Worm (Caenorhabditis elegans): Measurements from ENCODE around the gene fbxa-60.

fbxa-60 gene

ce11 chrIII:946250-946725 is at the start of gene fbxa-60:
TSS of gene fbxa-60 (minus strand) at chrIII:946300.
- no peak for TF ChIP-seq C34B4.2 (tag; optimal IDR thresholded peaks at IDR 0.05)
- TF ChIP-seq nhr-237 (tag; optimal IDR thresholded peaks at IDR 0.05): no peak
- TF ChIP-seq F16B12.6 (tag; optimal IDR thresholded peaks at IDR 0.05): no peak
- TF ChIP-seq elt-2 (tag; optimal IDR thresholded peaks at IDR 0.05): peak; percentile 68

DNA sequence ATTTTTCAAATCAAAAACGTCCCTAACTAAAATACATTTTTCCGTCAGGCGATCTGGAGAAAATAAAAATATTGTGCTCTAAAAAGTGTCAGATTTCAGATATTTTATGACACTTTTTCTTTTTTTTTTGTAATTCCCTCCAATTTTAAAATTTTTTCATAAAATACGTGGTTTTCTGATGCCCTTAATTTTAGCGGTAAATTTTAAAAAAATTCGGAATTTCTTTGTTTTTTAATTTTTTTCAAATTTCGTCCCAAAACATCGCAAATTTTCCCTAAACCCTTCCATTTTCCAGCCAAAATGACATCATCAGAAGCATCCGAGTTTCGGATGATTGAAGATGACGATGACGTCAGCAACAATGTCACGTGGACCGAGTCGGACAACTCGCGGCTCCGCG is 45.5 kb upstream of the fbxa-60 start, which contains the start of gene trp-2:
trp-2 (plus strand) TSS at position 301 of the 400 bp plus-strand sequence.
- TF ChIP-seq ceh-82 (tag; optimal IDR thresholded peaks at IDR 0.05) (no peak), snpc-4 (tag; optimal IDR thresholded peaks at IDR 0.05) (no peak), ceh-8 (GFP tag; optimal IDR thresholded peaks at IDR 0.05) (no peak), ceh-63 (GFP tag; optimal IDR thresholded peaks at IDR 0.05) (no peak), rnt-1 (tag; optimal IDR thresholded peaks at IDR 0.05) (no peak), nhr-85 (tag) (no peak), nhr-47 (tag; optimal IDR thresholded peaks at IDR 0.05) (no peak)

DNA sequence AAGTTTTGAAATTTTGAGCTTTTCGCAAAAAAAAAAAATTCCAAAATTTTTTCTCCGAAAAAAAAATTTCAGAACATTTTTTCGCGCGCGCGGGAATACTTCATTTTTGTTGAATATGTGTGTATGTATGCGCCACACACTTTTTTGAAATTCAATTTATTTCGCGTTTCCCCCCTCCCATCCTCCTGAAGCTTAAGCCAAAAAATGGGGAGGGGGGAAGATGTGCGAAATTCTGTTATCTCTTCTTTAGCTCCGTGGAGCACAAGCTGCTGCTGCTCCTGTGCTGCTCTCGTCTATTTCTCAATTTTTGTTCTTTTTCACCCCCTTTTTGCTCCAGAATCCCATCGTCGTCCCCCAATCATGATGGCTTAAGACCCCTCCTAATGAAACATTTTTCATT is 43.5 kb upstream of the fbxa-60 start:
- TF ChIP-seq nhr-237 (tag; optimal IDR thresholded peaks at IDR 0.05) (no peak), fkh-10 (GFP tag; optimal IDR thresholded peaks at IDR 0.05) (peak; percentile 68), ces-1 (GFP tag; optimal IDR thresholded peaks at IDR 0.05) (peak; percentile 79), egl-27 (tag; optimal IDR thresholded peaks at IDR 0.05) (no peak), dpl-1 (GFP tag; optimal IDR thresholded peaks at IDR 0.05) (peak in 1 of 3 experiments; percentile 5), lin-14 (GFP tag; optimal IDR thresholded peaks at IDR 0.05) (peak; percentile 72)

- TF ChIP-seq alr-1 (tag; optimal IDR thresholded peaks at IDR 0.05; ENCODE audit: borderline replicate concordance) (no peak), fkh-10 (GFP tag; optimal IDR thresholded peaks at IDR 0.05) (no peak), fkh-8 (tag; optimal IDR thresholded peaks at IDR 0.05) (no peak), F16B12.6 (tag; optimal IDR thresholded peaks at IDR 0.05) (no peak), ceh-8 (GFP tag; optimal IDR thresholded peaks at IDR 0.05) (no peak), tlp-1 (tag; optimal IDR thresholded peaks at IDR 0.05) (no peak), lin-15B (tag; optimal IDR thresholded peaks at IDR 0.05) (no peak), ets-5 (GFP tag; IDR thresholded peaks at IDR 0.05) (no peak), ztf-4 (tag; optimal IDR thresholded peaks at IDR 0.05) (no peak), unc-30 (tag; optimal IDR thresholded peaks at IDR 0.05) (no peak), mdl-1 (tag; optimal IDR thresholded peaks at IDR 0.05) (no peak), nhr-47 (tag; optimal IDR thresholded peaks at IDR 0.05) (no peak)
These were observed 36.9 kb upstream of the fbxa-60 start, which contains the start of gene tbc-10 for ce11 chrIII:982961-983360. TSS of gene tbc-10 (plus strand) at chrIII:983261.

ce11 chrIII:981960-982359 is 35.9 kb upstream of the fbxa-60 start:
- TF ChIP-seq dpl-1 (GFP tag; optimal IDR thresholded peaks at IDR 0.05) (peak; percentile 0 to 3 (median 2)), xbp-1 (tag; optimal IDR thresholded peaks at IDR 0.05) (peak; percentile 8), unc-62 (GFP tag; optimal IDR thresholded peaks at IDR 0.05) (no peak), mdl-1 (tag; optimal IDR thresholded peaks at IDR 0.05) (peak in 1 of 2 experiments; percentile 15), irx-1 (tag; optimal IDR thresholded peaks at IDR 0.05) (peak; percentile 27), lin-35 (GFP tag; optimal IDR thresholded peaks at IDR 0.05) (peak; percentile 19 to 61), aly-2 (tag; optimal IDR thresholded peaks at IDR 0.05) (no peak), fkh-10 (GFP tag; optimal IDR thresholded peaks at IDR 0.05) (no peak), nhr-85 (tag) (no peak), ceh-82 (tag; optimal IDR thresholded peaks at IDR 0.05) (peak; percentile 13 to 68 (median 40)), F16B12.6 (tag; optimal IDR thresholded peaks at IDR 0.05) (peak; percentile 21), elt-3 (tag; optimal IDR thresholded peaks at IDR 0.05) (peak in 2 of 6 experiments; percentile 4 to 47), dsc-1 (tag; optimal IDR thresholded peaks at IDR 0.05) (peak; percentile 7), lin-14 (GFP tag; optimal IDR thresholded peaks at IDR 0.05) (peak; percentile 79), lin-15B (tag; optimal IDR thresholded peaks at IDR 0.05) (no peak), lin-39 (tag; optimal IDR thresholded peaks at IDR 0.05) (no peak), egl-13 (tag; optimal IDR thresholded peaks at IDR 0.05) (no peak), egl-27 (tag; optimal IDR thresholded peaks at IDR 0.05) (peak in 1 of 2 experiments; percentile 4), lsy-2 (tag; optimal IDR thresholded peaks at IDR 0.05) (peak; percentile 20 to 64), grh-1 (GFP tag; IDR thresholded peaks at IDR 0.05) (no peak), mef-2 (tag; optimal IDR thresholded peaks at IDR 0.05) (no peak), zip-4 (GFP tag; optimal IDR thresholded peaks at IDR 0.05) (no peak), rnt-1 (tag; optimal IDR thresholded peaks at IDR 0.05) (peak; percentile 60), lir-3 (tag; optimal IDR thresholded peaks at IDR 0.05; ENCODE audit: poor library complexity) (no peak), C16A3.4 (tag; optimal IDR thresholded peaks at IDR 0.05) (peak; percentile 16), nhr-84 (tag; optimal IDR thresholded peaks at IDR 0.05) (no peak), nhr-19 (GFP tag; conservative IDR thresholded peaks at IDR 0.05) (peak; percentile 11; the same call in 1 of the 2 replicates), pag-3 (tag; optimal IDR thresholded peaks at IDR 0.05; ENCODE audit: borderline replicate concordance, insufficient read depth) (no peak)

Data from whole organism, L1 larva.